Worm (Caenorhabditis elegans): ENCODE data around the gene ccm-3.

The ccm-3 gene

ce11 chrII:10569498-10569897 lies 37.6 kb downstream of the ccm-3 start:
- TF ChIP-seq hlh-1 (tag; optimal IDR thresholded peaks at IDR 0.05) (peak; percentile 76), lsy-2 (tag; optimal IDR thresholded peaks at IDR 0.05) (no peak)

ce11 chrII:10566458-10566857 lies 40.6 kb downstream of the ccm-3 start:
- no peak for TF ChIP-seq sem-2 (GFP tag; optimal IDR thresholded peaks at IDR 0.05)
- no peak for TF ChIP-seq mep-1 (tag; optimal IDR thresholded peaks at IDR 0.05)
- TF ChIP-seq lsy-2 (tag; optimal IDR thresholded peaks at IDR 0.05): no peak
- TF ChIP-seq mab-5 (tag; optimal IDR thresholded peaks at IDR 0.05): no peak
- no peak for TF ChIP-seq nhr-28 (tag; optimal IDR thresholded peaks at IDR 0.05)
- no peak for TF ChIP-seq ces-1 (GFP tag; optimal IDR thresholded peaks at IDR 0.05)
- TF ChIP-seq elt-1 (tag; optimal IDR thresholded peaks at IDR 0.05; ENCODE audit: borderline replicate concordance, insufficient read depth): no peak
- TF ChIP-seq sptf-1 (tag; optimal IDR thresholded peaks at IDR 0.05): no peak
- no peak for TF ChIP-seq nhr-237 (tag; optimal IDR thresholded peaks at IDR 0.05)
- no peak for TF ChIP-seq mls-2 (tag; optimal IDR thresholded peaks at IDR 0.05)
- TF ChIP-seq zip-8 (tag; optimal IDR thresholded peaks at IDR 0.05): no peak

- no peak for TF ChIP-seq sptf-1 (tag; optimal IDR thresholded peaks at IDR 0.05)
- no peak for TF ChIP-seq M03D4.4 (tag; optimal IDR thresholded peaks at IDR 0.05)
- TF ChIP-seq unc-120 (tag; optimal IDR thresholded peaks at IDR 0.05; ENCODE audit: poor library complexity, severe bottlenecking): no peak
- no peak for TF ChIP-seq pha-4 (tag; optimal IDR thresholded peaks at IDR 0.05)
- TF ChIP-seq nhr-28 (tag; optimal IDR thresholded peaks at IDR 0.05): no peak
- TF ChIP-seq nhr-237 (tag; optimal IDR thresholded peaks at IDR 0.05): no peak
- no peak for TF ChIP-seq zip-8 (tag; optimal IDR thresholded peaks at IDR 0.05)
- no peak for TF ChIP-seq ceh-39 (tag; optimal IDR thresholded peaks at IDR 0.05)
- no peak for TF ChIP-seq bed-3 (GFP tag; optimal IDR thresholded peaks at IDR 0.05)
- TF ChIP-seq nhr-2 (tag; optimal IDR thresholded peaks at IDR 0.05): no peak
- no peak for TF ChIP-seq ceh-43 (GFP tag; optimal IDR thresholded peaks at IDR 0.05)
- TF ChIP-seq nhr-76 (tag; optimal IDR thresholded peaks at IDR 0.05): no peak
- TF ChIP-seq snpc-4 (tag; optimal IDR thresholded peaks at IDR 0.05): no peak
- no peak for TF ChIP-seq cnd-1 (tag; optimal IDR thresholded peaks at IDR 0.05)
- no peak for TF ChIP-seq drap-1 (GFP tag; optimal IDR thresholded peaks at IDR 0.05)
- TF ChIP-seq lin-13 (tag; optimal IDR thresholded peaks at IDR 0.05): no peak
- no peak for TF ChIP-seq ztf-11 (tag; optimal IDR thresholded peaks at IDR 0.05)
- TF ChIP-seq blmp-1 (tag; optimal IDR thresholded peaks at IDR 0.05): no peak
- TF ChIP-seq unc-39 (tag; optimal IDR thresholded peaks at IDR 0.05): no peak
Observed at ce11 chrII:10564578-10564977, 42.5 kb downstream of the ccm-3 start, which contains the start of the genes C06A1.6 and C06A1.7. TSS of gene C06A1.6 (minus strand) at chrII:10564678. TSS of gene C06A1.7 (plus strand) at chrII:10564891.

ce11 chrII:10563368-10563767 lies 43.7 kb downstream of the ccm-3 start, which contains the start of gene cdc-48.1:
TSS of gene cdc-48.1 (minus strand) at chrII:10563407.
- TF ChIP-seq unc-120 (tag; optimal IDR thresholded peaks at IDR 0.05; ENCODE audit: poor library complexity, severe bottlenecking) (peak; percentile 91), nhr-2 (tag; optimal IDR thresholded peaks at IDR 0.05) (peak; percentile 74), cnd-1 (tag; optimal IDR thresholded peaks at IDR 0.05) (peak; percentile 96), tbx-8 (GFP tag; optimal IDR thresholded peaks at IDR 0.05) (peak; percentile 72), ceh-83 (GFP tag; optimal IDR thresholded peaks at IDR 0.05) (peak; percentile 88), blmp-1 (tag; optimal IDR thresholded peaks at IDR 0.05) (peak; percentile 79), lin-32 (GFP tag; optimal IDR thresholded peaks at IDR 0.05) (peak; percentile 37), snpc-4 (tag; optimal IDR thresholded peaks at IDR 0.05) (no peak), sptf-1 (tag; optimal IDR thresholded peaks at IDR 0.05) (peak; percentile 97), zip-8 (tag; optimal IDR thresholded peaks at IDR 0.05) (no peak), mep-1 (tag; optimal IDR thresholded peaks at IDR 0.05) (peak; percentile 100), elt-3 (tag; optimal IDR thresholded peaks at IDR 0.05) (peak; percentile 85), nhr-237 (tag; optimal IDR thresholded peaks at IDR 0.05) (peak; percentile 100), lsy-2 (tag; optimal IDR thresholded peaks at IDR 0.05) (peak; percentile 95), ztf-11 (tag; optimal IDR thresholded peaks at IDR 0.05) (peak; percentile 80), drap-1 (GFP tag; optimal IDR thresholded peaks at IDR 0.05) (peak; percentile 92), sem-2 (GFP tag; optimal IDR thresholded peaks at IDR 0.05) (peak; percentile 30), bed-3 (GFP tag; optimal IDR thresholded peaks at IDR 0.05) (peak; percentile 63), ceh-43 (GFP tag; optimal IDR thresholded peaks at IDR 0.05) (peak; percentile 87), ceh-39 (tag; optimal IDR thresholded peaks at IDR 0.05) (peak; percentile 99), unc-62 (GFP tag; optimal IDR thresholded peaks at IDR 0.05) (peak; percentile 97), nhr-12 (tag; optimal IDR thresholded peaks at IDR 0.05) (peak; percentile 68), hlh-1 (tag; optimal IDR thresholded peaks at IDR 0.05) (peak; percentile 88), unc-39 (tag; optimal IDR thresholded peaks at IDR 0.05) (peak; percentile 36), flh-1 (GFP tag; optimal IDR thresholded peaks at IDR 0.05) (peak; percentile 49), elt-1 (tag; optimal IDR thresholded peaks at IDR 0.05; ENCODE audit: borderline replicate concordance, insufficient read depth) (peak; percentile 68), pha-4 (tag; optimal IDR thresholded peaks at IDR 0.05) (peak; percentile 98), nhr-28 (tag; optimal IDR thresholded peaks at IDR 0.05) (peak; percentile 87), ham-2 (GFP tag; optimal IDR thresholded peaks at IDR 0.05) (peak; percentile 84), mls-2 (tag; optimal IDR thresholded peaks at IDR 0.05) (peak; percentile 89), M03D4.4 (tag; optimal IDR thresholded peaks at IDR 0.05) (peak; percentile 92), lin-13 (tag; optimal IDR thresholded peaks at IDR 0.05) (peak; percentile 100), nhr-76 (tag; optimal IDR thresholded peaks at IDR 0.05) (no peak), mab-5 (tag; optimal IDR thresholded peaks at IDR 0.05) (peak; percentile 84), ces-1 (GFP tag; optimal IDR thresholded peaks at IDR 0.05) (peak; percentile 98)
